Fruit fly (Drosophila melanogaster) S2 (cell line): ENCODE data around the gene CG6511.

ENCODE experiments used
- CG8478 ChIP-seq: fragments of >200 bp; optimal IDR thresholded peaks from 2 replicates; lab custom pipeline; 2018
- CTCF ChIP-seq, 2 experiments: fragments of >200 bp; optimal IDR thresholded peaks; 2 replicates each; lab custom pipeline; 2018

CG6511 gene

dm6 chr3L:8770616-8771229 is 49.6 kb downstream of the CG6511 start:
- TF ChIP-seq CG8478 (lab: Kevin White, UChicago) (no peak), CTCF (optimal IDR thresholded peaks at IDR 0.05; lab: Kevin White, UChicago) (no peak)

dm6 chr3L:8772998-8773684 is 52.0 kb downstream of the CG6511 start:
- no peak for TF ChIP-seq CG8478 (lab: Kevin White, UChicago)
- no peak for TF ChIP-seq CTCF (optimal IDR thresholded peaks at IDR 0.05; lab: Kevin White, UChicago)

- TF ChIP-seq CG8478 (lab: Kevin White, UChicago) (no peak), CTCF (optimal IDR thresholded peaks at IDR 0.05; lab: Kevin White, UChicago) (no peak)
These were observed 52.6 kb downstream of the CG6511 start for dm6 chr3L:8773713-8774112.

dm6 chr3L:8774974-8775731 is 54.0 kb downstream of the CG6511 start:
- TF ChIP-seq CTCF (optimal IDR thresholded peaks at IDR 0.05; lab: Kevin White, UChicago) (no peak), CG8478 (lab: Kevin White, UChicago) (no peak)
